Fruit fly (Drosophila melanogaster) whole organism, adult: Measurements from ENCODE around the gene Nmdar2.

ENCODE experiments used
- CG11617 ChIP-seq: fragments of 200-800 bp; sonication (Bioruptor generic); optimal IDR thresholded peaks from 2 replicates; lab custom pipeline; 2017; ENCODE audit warnings: mild to moderate bottlenecking, missing biosample characterization, missing genetic modification reagents, missing genetic modification characterization
- CG12768 ChIP-seq: fragments of 200-800 bp; sonication (Bioruptor generic); optimal IDR thresholded peaks from 2 replicates; lab custom pipeline; 2017; ENCODE audit warnings: missing biosample characterization, missing genetic modification characterization, mild to moderate bottlenecking, moderate library complexity, missing genetic modification reagents
- CG7101 ChIP-seq: fragments of 200-800 bp; sonication (Bioruptor generic); optimal IDR thresholded peaks from 2 replicates; lab custom pipeline; 2018; ENCODE audit warnings: missing biosample characterization, mild to moderate bottlenecking, missing genetic modification characterization, moderate library complexity
- Clk ChIP-seq: fragments of 200-800 bp; sonication (Bioruptor generic); optimal IDR thresholded peaks from 2 replicates; lab custom pipeline; 2017; ENCODE audit warnings: missing biosample characterization, missing genetic modification characterization
- cnc ChIP-seq, 2 experiments: fragments of >200 bp; optimal IDR thresholded peaks; 2 replicates each; lab custom pipeline; 2017
- kay ChIP-seq: fragments of 200-800 bp; sonication (Bioruptor generic); peaks from one replicate; lab custom pipeline; 2016; ENCODE audit warnings: missing biosample characterization, missing genetic modification characterization, borderline replicate concordance
- pad ChIP-seq: fragments of 200-800 bp; sonication (Bioruptor generic); optimal IDR thresholded peaks from 3 replicates; lab custom pipeline; 2017; ENCODE audit warnings: missing biosample characterization, missing genetic modification characterization, mild to moderate bottlenecking, moderate library complexity, missing genetic modification reagents

DNA sequence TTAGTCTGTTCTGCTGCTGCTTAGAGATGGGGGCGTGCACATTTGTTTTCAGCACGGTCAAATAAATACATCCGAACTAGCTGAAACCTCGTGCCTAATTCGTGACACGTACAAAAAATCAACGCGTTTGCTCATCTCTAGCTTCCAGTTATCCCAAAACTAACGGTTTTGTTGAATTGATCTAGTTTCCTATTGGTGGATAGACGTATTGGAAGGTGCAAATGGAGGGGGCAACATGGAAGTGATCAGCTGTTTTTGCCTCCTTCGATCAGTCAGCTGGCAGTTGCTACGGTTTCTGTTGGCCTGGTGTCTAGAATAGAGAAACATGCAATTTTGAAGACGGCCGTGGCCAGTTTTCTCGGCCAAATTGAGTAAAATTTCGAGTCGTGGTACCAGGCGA lies 10.0 kb upstream of the Nmdar2 start:
- TF ChIP-seq CG12768 (GFP tag; lab: Kevin White, UChicago) (no peak), kay (no peak), pad (GFP tag; lab: Kevin White, UChicago) (peak; percentile 99), cnc (optimal IDR thresholded peaks at IDR 0.05; lab: Kevin White, UChicago) (no peak), CG11617 (peak; percentile 9), CG7101 (tag; lab: Kevin White, UChicago) (no peak), Clk (GFP tag; lab: Kevin White, UChicago) (no peak)
